Fruit fly (Drosophila melanogaster): ENCODE data around the gene wnd.

wnd gene

DNA sequence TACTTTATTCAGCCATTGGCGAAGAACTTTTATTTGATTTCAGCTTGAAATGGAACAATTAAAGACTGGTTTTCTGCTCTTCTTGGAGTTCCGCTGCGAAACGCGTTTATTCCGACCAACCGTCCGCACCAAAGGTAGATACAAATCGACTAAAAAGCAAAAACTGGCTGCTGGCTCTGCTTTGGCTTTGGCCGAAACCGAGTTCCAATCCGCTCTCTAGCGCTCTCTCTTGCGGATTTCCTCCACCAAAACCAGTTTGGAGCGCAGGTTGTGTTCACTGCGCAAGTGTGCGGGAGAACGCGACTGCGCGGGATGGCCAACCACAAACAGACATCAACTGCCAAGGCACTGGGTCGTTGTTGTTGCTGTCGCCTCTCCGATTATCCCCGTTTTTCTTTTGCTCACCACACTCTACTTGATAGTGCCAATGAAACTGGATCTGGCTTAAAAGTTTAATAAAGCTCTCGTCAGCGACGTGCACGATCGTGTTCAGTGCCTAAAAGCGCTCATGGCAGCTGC lies at the start of gene wnd (continued):
- TF ChIP-seq twi (tag; optimal IDR thresholded peaks at IDR 0.05): no peak
- no peak for TF ChIP-seq CG18262 (tag; optimal IDR thresholded peaks at IDR 0.05)
- TF ChIP-seq gsb (GFP tag; IDR thresholded peaks at IDR 0.05): no peak
- TF ChIP-seq pros (GFP tag; optimal IDR thresholded peaks at IDR 0.05): peak; percentile 53
- no peak for TF ChIP-seq Gug (GFP tag; IDR thresholded peaks at IDR 0.05)
- TF ChIP-seq yki (optimal IDR thresholded peaks at IDR 0.05): peak; percentile 62
- TF ChIP-seq CG6683 (GFP tag; optimal IDR thresholded peaks at IDR 0.05): no peak
- TF ChIP-seq Dp (GFP tag; optimal IDR thresholded peaks at IDR 0.05): no peak
- TF ChIP-seq CG8089 (GFP tag; optimal IDR thresholded peaks at IDR 0.05): no peak
- no peak for TF ChIP-seq CG4404 (GFP tag; IDR thresholded peaks at IDR 0.05)
- no peak for TF ChIP-seq CG18599 (GFP tag; optimal IDR thresholded peaks at IDR 0.05)
- peak; percentile 37 for TF ChIP-seq CG6765 (GFP tag; optimal IDR thresholded peaks at IDR 0.05)
- no peak for TF ChIP-seq CG13775 (GFP tag; optimal IDR thresholded peaks at IDR 0.05)
- TF ChIP-seq CG15479 (GFP tag; optimal IDR thresholded peaks at IDR 0.05): no peak
- no peak for TF ChIP-seq CG7928 (GFP tag; optimal IDR thresholded peaks at IDR 0.05)
- TF ChIP-seq Usf (GFP tag; optimal IDR thresholded peaks at IDR 0.05): no peak
- no peak for TF ChIP-seq CG2116 (GFP tag; optimal IDR thresholded peaks at IDR 0.05)
- TF ChIP-seq salm (tag; optimal IDR thresholded peaks at IDR 0.05): no peak
- TF ChIP-seq CG3163 (GFP tag; optimal IDR thresholded peaks at IDR 0.05): no peak
- no peak for TF ChIP-seq bigmax (GFP tag; optimal IDR thresholded peaks at IDR 0.05)
- no peak for TF ChIP-seq kay (GFP tag; optimal IDR thresholded peaks at IDR 0.05)
- no peak for TF ChIP-seq CG11093 (GFP tag; IDR thresholded peaks at IDR 0.05)
- no peak for TF ChIP-seq kah (GFP tag; optimal IDR thresholded peaks at IDR 0.05)
- no peak for TF ChIP-seq lab (GFP tag; optimal IDR thresholded peaks at IDR 0.05)
- peak; percentile 84 for TF ChIP-seq kni (GFP tag; optimal IDR thresholded peaks at IDR 0.05)
- no peak for TF ChIP-seq CG18764 (GFP tag; optimal IDR thresholded peaks at IDR 0.05)
- TF ChIP-seq Mrtf (GFP tag; IDR thresholded peaks at IDR 0.05): no peak
- no peak for TF ChIP-seq TFAM (GFP tag; optimal IDR thresholded peaks at IDR 0.05)
- TF ChIP-seq CG30020 (tag; optimal IDR thresholded peaks at IDR 0.05): no peak
- TF ChIP-seq bbx (GFP tag; IDR thresholded peaks at IDR 0.05; ENCODE audit: partially characterized antibody): peak; percentile 54; the same call in 1 of the 2 replicates
- TF ChIP-seq Lim3 (GFP tag; IDR thresholded peaks at IDR 0.05): no peak
- peak; percentile 29 for TF ChIP-seq grn (GFP tag; optimal IDR thresholded peaks at IDR 0.05)
- no peak for TF ChIP-seq Blimp-1 (GFP tag; optimal IDR thresholded peaks at IDR 0.05)
- peak; percentile 0 for TF ChIP-seq CG10543 (GFP tag; optimal IDR thresholded peaks at IDR 0.05)
- no peak for TF ChIP-seq CoRest (tag; optimal IDR thresholded peaks at IDR 0.05)
- no peak for TF ChIP-seq Dek (tag; optimal IDR thresholded peaks at IDR 0.05)
- no peak for TF ChIP-seq CG9437 (GFP tag; optimal IDR thresholded peaks at IDR 0.05)
- TF ChIP-seq CG18619 (GFP tag; optimal IDR thresholded peaks at IDR 0.05): no peak
- peak; percentile 82; the same call in 1 of the 2 replicates for TF ChIP-seq seq (GFP tag; IDR thresholded peaks at IDR 0.05)
- TF ChIP-seq nerfin-2 (GFP tag; IDR thresholded peaks at IDR 0.05; ENCODE audit: partially characterized antibody): no peak
- no peak for TF ChIP-seq pum (GFP tag; optimal IDR thresholded peaks at IDR 0.05)
- TF ChIP-seq CG8924 (tag; optimal IDR thresholded peaks at IDR 0.05): peak; percentile 25
- no peak for TF ChIP-seq CG18011 (GFP tag; optimal IDR thresholded peaks at IDR 0.05)
- TF ChIP-seq grau (tag; optimal IDR thresholded peaks at IDR 0.05): no peak
- peak; percentile 38; the same call in 1 of the 3 replicates for TF ChIP-seq so (GFP tag; IDR thresholded peaks at IDR 0.05)
- no peak for TF ChIP-seq prd (optimal IDR thresholded peaks at IDR 0.05)
- TF ChIP-seq prd (GFP tag; IDR thresholded peaks at IDR 0.05): no peak
- no peak; the same call in 1 of the 2 replicates for TF ChIP-seq chm (GFP tag; IDR thresholded peaks at IDR 0.05)
- TF ChIP-seq CG9727 (GFP tag; optimal IDR thresholded peaks at IDR 0.05): no peak
- TF ChIP-seq ewg (GFP tag; optimal IDR thresholded peaks at IDR 0.05): peak; percentile 99
- no peak for TF ChIP-seq HmgZ (tag; optimal IDR thresholded peaks at IDR 0.05)

All from whole organism, embryonic.